Worm (Caenorhabditis elegans): ENCODE results near the gene psmd-9.
A peak's percentile ranks its signal among the peaks of the same experiment; 100 is the strongest.

psmd-9 gene

ce11 chrII:6898017-6898779 lies 3.7 kb upstream of the psmd-9 start, which contains the start of gene hrpl-1:
Gene hrpl-1, plus strand, starts transcription at chrII:6898729.
- TF ChIP-seq nhr-6 (tag; optimal IDR thresholded peaks at IDR 0.05) (no peak), T26A8.4 (GFP tag; IDR thresholded peaks at IDR 0.05) (no peak), nhr-10 (tag; optimal IDR thresholded peaks at IDR 0.05) (no peak), hlh-30 (tag; optimal IDR thresholded peaks at IDR 0.05; ENCODE audit: insufficient read depth) (peak; percentile 54), dmd-6 (GFP tag; IDR thresholded peaks at IDR 0.05) (peak; percentile 30; the same call in 1 of the 2 replicates), hlh-11 (tag; optimal IDR thresholded peaks at IDR 0.05) (peak; percentile 3), ceh-28 (tag; optimal IDR thresholded peaks at IDR 0.05) (no peak), dve-1 (tag; optimal IDR thresholded peaks at IDR 0.05; ENCODE audit: insufficient read depth) (peak; percentile 33), arid-1 (GFP tag; conservative IDR thresholded peaks at IDR 0.05) (0 out of 2 replicates have a peak, but pooled peaks have one; percentile 26), daf-16 (GFP tag; optimal IDR thresholded peaks at IDR 0.05) (peak in 1 of 2 experiments; percentile 59), daf-16 (tag; optimal IDR thresholded peaks at IDR 0.05) (peak; percentile 59), lin-39 (tag; optimal IDR thresholded peaks at IDR 0.05) (no peak), madf-9 (GFP tag; conservative IDR thresholded peaks at IDR 0.05) (no peak), egl-43 (GFP tag; IDR thresholded peaks at IDR 0.05) (peak; percentile 71), pqm-1 (tag; optimal IDR thresholded peaks at IDR 0.05) (no peak), zag-1 (tag; optimal IDR thresholded peaks at IDR 0.05) (no peak), lin-38 (GFP tag; IDR thresholded peaks at IDR 0.05) (peak; percentile 62), nhr-25 (tag; optimal IDR thresholded peaks at IDR 0.05; ENCODE audit: borderline replicate concordance, insufficient read depth) (no peak), unc-62 (GFP tag; optimal IDR thresholded peaks at IDR 0.05 in 1 of 2) (peak in 1 of 2 experiments; percentile 28), unc-62 (tag; optimal IDR thresholded peaks at IDR 0.05) (no peak), ceh-32 (tag; optimal IDR thresholded peaks at IDR 0.05; ENCODE audit: poor library complexity) (no peak), lin-1 (GFP tag; IDR thresholded peaks at IDR 0.05) (0 out of 2 replicates have a peak, but pooled peaks have one; percentile 22), nhr-41 (GFP tag; IDR thresholded peaks at IDR 0.05) (no peak), aha-1 (tag) (peak; percentile 41), tag-97 (GFP tag; IDR thresholded peaks at IDR 0.05) (no peak), D1046.2 (GFP tag; IDR thresholded peaks at IDR 0.05) (0 out of 2 replicates have a peak, but pooled peaks have one; percentile 16), ces-1 (GFP tag; optimal IDR thresholded peaks at IDR 0.05) (no peak), dmd-8 (GFP tag; IDR thresholded peaks at IDR 0.05) (0 out of 2 replicates have a peak, but pooled peaks have one; percentile 42), mxl-2 (GFP tag; conservative IDR thresholded peaks at IDR 0.05) (no peak), lin-13 (GFP tag; optimal IDR thresholded peaks at IDR 0.05) (no peak), daf-12 (tag; optimal IDR thresholded peaks at IDR 0.05) (no peak), ztf-11 (tag; optimal IDR thresholded peaks at IDR 0.05) (no peak), T20F7.1 (GFP tag; optimal IDR thresholded peaks at IDR 0.05) (peak; percentile 85), dmd-9 (GFP tag; IDR thresholded peaks at IDR 0.05) (no peak), nhr-28 (tag; optimal IDR thresholded peaks at IDR 0.05) (peak; percentile 0), dpl-1 (GFP tag; optimal IDR thresholded peaks at IDR 0.05) (peak; percentile 11), mxl-3 (GFP tag; optimal IDR thresholded peaks at IDR 0.05) (no peak), ctbp-1 (GFP tag; IDR thresholded peaks at IDR 0.05) (peak; percentile 61), Y48G9A.11 (GFP tag; IDR thresholded peaks at IDR 0.05) (no peak), zfp-2 (tag; optimal IDR thresholded peaks at IDR 0.05) (no peak), mes-2 (tag; optimal IDR thresholded peaks at IDR 0.05; ENCODE audit: poor library complexity, severe bottlenecking) (peak; percentile 61), ceh-20 (GFP tag; IDR thresholded peaks at IDR 0.05) (peak; percentile 11; the same call in 1 of the 2 replicates), tra-1 (GFP tag; IDR thresholded peaks at IDR 0.05) (no peak), unc-130 (GFP tag; optimal IDR thresholded peaks at IDR 0.05) (no peak), egl-27 (tag; optimal IDR thresholded peaks at IDR 0.05) (no peak), aly-2 (tag; optimal IDR thresholded peaks at IDR 0.05) (no peak), F49E8.2 (tag; optimal IDR thresholded peaks at IDR 0.05; ENCODE audit: borderline replicate concordance) (no peak), ceh-82 (tag; optimal IDR thresholded peaks at IDR 0.05) (no peak), Y5F2A.4 (GFP tag; optimal IDR thresholded peaks at IDR 0.05) (no peak), lin-29 (GFP tag; IDR thresholded peaks at IDR 0.05) (no peak)

All from whole organism, L4 larva.